Fruit fly (Drosophila melanogaster) whole organism, embryonic: ENCODE measurements around the gene Cenp-C.

Source experiments
- ATbp ChIP-seq: fragments of 200-800 bp; sonication (Bioruptor generic); optimal IDR thresholded peaks from 2 replicates; lab custom pipeline; 2017; ENCODE audit warnings: missing biosample characterization, mild to moderate bottlenecking, missing genetic modification characterization, missing genetic modification reagents
- Aef1 ChIP-seq: fragments of 200-800 bp; sonication (Bioruptor generic); IDR thresholded peaks from 3 replicates; pipeline ENCODE4 v1.3.6; 2022; ENCODE audit warnings: missing biosample characterization, missing genetic modification characterization
- Blimp-1 ChIP-seq: fragments of 200-800 bp; sonication (Bioruptor generic); optimal IDR thresholded peaks from 3 replicates; lab custom pipeline; 2018; ENCODE audit warnings: missing biosample characterization, missing genetic modification characterization, mild to moderate bottlenecking, moderate library complexity, missing genetic modification reagents
- CG10462 ChIP-seq: fragments of 200-800 bp; sonication (Bioruptor generic); optimal IDR thresholded peaks from 2 replicates; lab custom pipeline; 2016; ENCODE audit warnings: missing biosample characterization, missing genetic modification characterization
- CG10543 ChIP-seq: fragments of 200-800 bp; sonication (Bioruptor generic); optimal IDR thresholded peaks from 3 replicates; lab custom pipeline; 2017; ENCODE audit warnings: missing biosample characterization, mild to moderate bottlenecking, missing genetic modification characterization, moderate library complexity
- CG10654 ChIP-seq: fragments of 200-800 bp; sonication (Bioruptor generic); optimal IDR thresholded peaks from 2 replicates; lab custom pipeline; 2016; ENCODE audit warnings: missing biosample characterization, missing genetic modification characterization
- CG10979 ChIP-seq: fragments of 200-800 bp; sonication (Bioruptor generic); optimal IDR thresholded peaks from 2 replicates; lab custom pipeline; 2018; ENCODE audit warnings: missing biosample characterization, mild to moderate bottlenecking, missing genetic modification characterization, moderate library complexity
- CG11085 ChIP-seq: fragments of 200-800 bp; sonication (Bioruptor generic); IDR thresholded peaks from 2 replicates; pipeline ENCODE4 v1.3.6; 2022; ENCODE audit warnings: missing biosample characterization, missing genetic modification characterization
- CG11247 ChIP-seq: fragments of 200-800 bp; sonication (Bioruptor generic); IDR thresholded peaks from 2 replicates; pipeline ENCODE4 v1.3.6; 2022; ENCODE audit warnings: missing biosample characterization, missing genetic modification characterization
- CG12299 ChIP-seq: fragments of 200-800 bp; sonication (Bioruptor generic); optimal IDR thresholded peaks from 2 replicates; lab custom pipeline; 2018; ENCODE audit warnings: missing biosample characterization, mild to moderate bottlenecking, missing genetic modification characterization
- CG12769 ChIP-seq: fragments of 200-800 bp; sonication (Bioruptor generic); optimal IDR thresholded peaks from 2 replicates; lab custom pipeline; 2019; ENCODE audit warnings: missing biosample characterization, mild to moderate bottlenecking, missing genetic modification characterization, moderate library complexity
- CG13775 ChIP-seq: fragments of 200-800 bp; sonication (Bioruptor generic); optimal IDR thresholded peaks from 3 replicates; lab custom pipeline; 2017; ENCODE audit warnings: missing biosample characterization, mild to moderate bottlenecking, missing genetic modification characterization
- CG14050 ChIP-seq: fragments of 200-800 bp; sonication (Bioruptor generic); IDR thresholded peaks from 3 replicates; pipeline ENCODE4 v1.3.6; 2022; ENCODE audit warnings: missing biosample characterization, missing genetic modification characterization
- CG1602 ChIP-seq: fragments of 200-800 bp; sonication (Bioruptor generic); optimal IDR thresholded peaks from 3 replicates; lab custom pipeline; 2016; ENCODE audit warnings: missing biosample characterization, missing genetic modification characterization
- CG17359 ChIP-seq: fragments of 200-800 bp; sonication (Bioruptor generic); optimal IDR thresholded peaks from 3 replicates; lab custom pipeline; 2018; ENCODE audit warnings: missing biosample characterization, mild to moderate bottlenecking, missing genetic modification characterization, moderate library complexity
- CG3163 ChIP-seq: fragments of 200-800 bp; sonication (Bioruptor generic); optimal IDR thresholded peaks from 3 replicates; lab custom pipeline; 2016; ENCODE audit warnings: missing biosample characterization, missing genetic modification characterization
- CG34376 ChIP-seq: fragments of 200-800 bp; sonication (Bioruptor generic); optimal IDR thresholded peaks from 2 replicates; lab custom pipeline; 2018; ENCODE audit warnings: missing biosample characterization, mild to moderate bottlenecking, missing genetic modification characterization
- CG5245 ChIP-seq: fragments of 200-800 bp; sonication (Bioruptor generic); optimal IDR thresholded peaks from 3 replicates; lab custom pipeline; 2016; ENCODE audit warnings: missing biosample characterization, missing genetic modification characterization
- CG8089 ChIP-seq: fragments of 200-800 bp; sonication (Bioruptor generic); optimal IDR thresholded peaks from 3 replicates; lab custom pipeline; 2016; ENCODE audit warnings: missing biosample characterization, missing genetic modification characterization
- CG8290 ChIP-seq, 3 experiments: fragments of 200-800 bp; sonication (Bioruptor generic); optimal IDR thresholded peaks; 2 replicates each; lab custom pipeline; 2016 to 2019; ENCODE audit warnings: missing biosample characterization in 3 of 3, missing genetic modification characterization in 3 of 3, mild to moderate bottlenecking in 2 of 3, moderate library complexity in 1 of 3
- Dad ChIP-seq: fragments of 200-800 bp; sonication (Bioruptor generic); optimal IDR thresholded peaks from 3 replicates; lab custom pipeline; 2016; ENCODE audit warnings: missing biosample characterization, missing genetic modification characterization
- Dbx ChIP-seq: fragments of 200-800 bp; sonication (Bioruptor generic); IDR thresholded peaks from 3 replicates; pipeline ENCODE4 v1.3.6; 2022; ENCODE audit warnings: missing biosample characterization, missing genetic modification characterization
- Deaf1 ChIP-seq: fragments of 200-800 bp; optimal IDR thresholded peaks from 3 replicates; lab custom pipeline; 2019; ENCODE audit warnings: missing biosample characterization, mild to moderate bottlenecking, missing genetic modification characterization, moderate library complexity
- Hey ChIP-seq: fragments of 200-800 bp; sonication (Bioruptor generic); optimal IDR thresholded peaks from 3 replicates; lab custom pipeline; 2018; ENCODE audit warnings: missing biosample characterization, mild to moderate bottlenecking, missing genetic modification characterization
- Med ChIP-seq: fragments of 200-800 bp; sonication (Bioruptor generic); peaks from one replicate; lab custom pipeline; 2016; ENCODE audit warnings: missing biosample characterization, missing genetic modification characterization, mild to moderate bottlenecking, inconsistent platforms, moderate library complexity
- NK7.1 ChIP-seq: fragments of 200-800 bp; sonication (Bioruptor generic); optimal IDR thresholded peaks from 3 replicates; lab custom pipeline; 2016; ENCODE audit warnings: missing biosample characterization, missing genetic modification characterization
- Ssrp ChIP-seq: fragments of 200-800 bp; sonication (Bioruptor generic); optimal IDR thresholded peaks from 2 replicates; lab custom pipeline; 2018; ENCODE audit warnings: missing biosample characterization, mild to moderate bottlenecking, missing genetic modification characterization, moderate library complexity
- ap ChIP-seq: fragments of 200-800 bp; sonication (Bioruptor generic); IDR thresholded peaks from 2 replicates; pipeline ENCODE4 v1.3.6; 2022; ENCODE audit warnings: missing biosample characterization, missing genetic modification characterization
- corto ChIP-seq: fragments of 200-800 bp; sonication (Bioruptor generic); optimal IDR thresholded peaks from 2 replicates; lab custom pipeline; 2016; ENCODE audit warnings: missing biosample characterization, mild to moderate bottlenecking, missing genetic modification characterization, moderate library complexity
- cwo ChIP-seq: fragments of 200-800 bp; sonication (Bioruptor generic); optimal IDR thresholded peaks from 3 replicates; lab custom pipeline; 2017; ENCODE audit warnings: missing biosample characterization, missing genetic modification characterization, mild to moderate bottlenecking, moderate library complexity, missing genetic modification reagents
- dmrt11E ChIP-seq: fragments of 200-800 bp; sonication (Bioruptor generic); optimal IDR thresholded peaks from 3 replicates; lab custom pipeline; 2018; ENCODE audit warnings: missing biosample characterization, mild to moderate bottlenecking, missing genetic modification characterization, moderate library complexity
- exex ChIP-seq: fragments of 200-800 bp; sonication (Bioruptor generic); optimal IDR thresholded peaks from 4 replicates; lab custom pipeline; 2018; ENCODE audit warnings: missing biosample characterization, mild to moderate bottlenecking, missing genetic modification characterization, moderate library complexity
- grn ChIP-seq: fragments of 200-800 bp; sonication (Bioruptor generic); optimal IDR thresholded peaks from 3 replicates; lab custom pipeline; 2017; ENCODE audit warnings: missing biosample characterization, missing genetic modification characterization
- gt ChIP-seq: fragments of 200-800 bp; sonication (Bioruptor generic); IDR thresholded peaks from 2 replicates; pipeline ENCODE4 v1.3.6; 2022; ENCODE audit warnings: missing biosample characterization, missing genetic modification characterization
- jigr1 ChIP-seq: fragments of 200-800 bp; sonication (Bioruptor generic); IDR thresholded peaks from 3 replicates; pipeline ENCODE4 v1.3.6; 2022; ENCODE audit warnings: missing biosample characterization, missing genetic modification characterization
- jumu ChIP-seq: fragments of 200-800 bp; sonication (Bioruptor generic); optimal IDR thresholded peaks from 3 replicates; lab custom pipeline; 2016; ENCODE audit warnings: missing biosample characterization, missing genetic modification characterization
- kah ChIP-seq: fragments of 200-800 bp; sonication (Bioruptor generic); optimal IDR thresholded peaks from 2 replicates; lab custom pipeline; 2018; ENCODE audit warnings: missing biosample characterization, mild to moderate bottlenecking, missing genetic modification characterization
- lola ChIP-seq, 3 experiments: fragments of >200 bp in 2 of 3; fragments of 200-800 bp in 1 of 3; sonication (Bioruptor generic) in 1 of 3; optimal IDR thresholded peaks; 2 replicates each; lab custom pipeline; 2017 to 2019; ENCODE audit warnings: missing biosample characterization in 3 of 3, missing genetic modification characterization in 3 of 3, mild to moderate bottlenecking in 1 of 3, moderate library complexity in 1 of 3
- mirr ChIP-seq: fragments of 200-800 bp; sonication (Bioruptor generic); optimal IDR thresholded peaks from 3 replicates; lab custom pipeline; 2018; ENCODE audit warnings: missing biosample characterization, mild to moderate bottlenecking, missing genetic modification characterization
- row ChIP-seq: fragments of 200-800 bp; sonication (Bioruptor generic); IDR thresholded peaks from 3 replicates; pipeline ENCODE4 v1.3.6; 2022; ENCODE audit warnings: missing biosample characterization, missing genetic modification characterization
- sd ChIP-seq: fragments of 200-800 bp; sonication (Bioruptor generic); optimal IDR thresholded peaks from 3 replicates; lab custom pipeline; 2018; ENCODE audit warnings: missing biosample characterization, mild to moderate bottlenecking, missing genetic modification characterization, moderate library complexity
- sob ChIP-seq: fragments of 200-800 bp; sonication (Bioruptor generic); IDR thresholded peaks from 2 replicates; pipeline ENCODE4 v1.3.6; 2022; ENCODE audit warnings: missing biosample characterization, missing genetic modification characterization
- stc ChIP-seq: fragments of 200-800 bp; sonication (Bioruptor generic); IDR thresholded peaks from 2 replicates; pipeline ENCODE4 v1.3.6; 2022; ENCODE audit warnings: missing biosample characterization, missing genetic modification characterization
- sug ChIP-seq: fragments of 200-800 bp; optimal IDR thresholded peaks from 2 replicates; lab custom pipeline; 2019; ENCODE audit warnings: missing biosample characterization, mild to moderate bottlenecking, missing genetic modification characterization, moderate library complexity
- vnd ChIP-seq: fragments of 200-800 bp; sonication (Bioruptor generic); IDR thresholded peaks from 3 replicates; pipeline ENCODE4 v1.3.6; 2022; ENCODE audit warnings: missing biosample characterization, missing genetic modification characterization; ENCODE audit not compliant: partially characterized antibody

Cenp-C gene

dm6 chr3R:8519157-8519556 is 44.7 kb upstream of the Cenp-C start:
- peak; percentile 54 for TF ChIP-seq mirr
- TF ChIP-seq CG12299 = no peak
- peak; percentile 6 for TF ChIP-seq exex (tag; lab: Kevin White, UChicago)

dm6 chr3R:8520809-8521208 is 43.1 kb upstream of the Cenp-C start:
- TF ChIP-seq cwo (GFP tag; lab: Kevin White, UChicago) (peak; percentile 75), CG11085 (no peak)

dm6 chr3R:8521499-8521898 is 42.4 kb upstream of the Cenp-C start, which contains the start of gene CG31454:
Gene CG31454 (plus strand): TSS chr3R:8521658.
- no peak for TF ChIP-seq Ssrp
- peak; percentile 11 for TF ChIP-seq Hey (tag; lab: Kevin White, UChicago)
- no peak for TF ChIP-seq Dbx (GFP tag; lab: Robert Waterston, UW)
- TF ChIP-seq Blimp-1 (GFP tag; lab: Kevin White, UChicago) = no peak
- TF ChIP-seq CG10979 (tag; lab: Kevin White, UChicago) = no peak
- TF ChIP-seq exex (tag; lab: Kevin White, UChicago) = peak; percentile 76
- no peak for TF ChIP-seq corto (GFP tag; lab: Kevin White, UChicago)
- no peak for TF ChIP-seq lola (GFP tag; optimal IDR thresholded peaks at IDR 0.05; lab: Kevin White, UChicago)
- no peak for TF ChIP-seq CG11247
- no peak for TF ChIP-seq dmrt11E (tag; lab: Kevin White, UChicago)
- peak; percentile 78 for TF ChIP-seq sug (tag; lab: Kevin White, UChicago)
- peak; percentile 16 for TF ChIP-seq kah
- peak; percentile 60 for TF ChIP-seq Med (GFP tag; lab: Kevin White, UChicago)
- TF ChIP-seq grn = peak; percentile 17
- TF ChIP-seq ATbp (GFP tag; lab: Kevin White, UChicago) = no peak
- TF ChIP-seq sd (tag; lab: Kevin White, UChicago) = peak; percentile 6
- peak; percentile 73 for TF ChIP-seq mirr
- TF ChIP-seq jumu = no peak
- TF ChIP-seq Deaf1 (tag; lab: Kevin White, UChicago) = no peak
- peak; percentile 86 for TF ChIP-seq CG34376 (GFP tag; lab: Kevin White, UChicago)
- TF ChIP-seq CG10654 (GFP tag; lab: Kevin White, UChicago) = no peak
- TF ChIP-seq CG14050 (GFP tag; lab: Robert Waterston, UW) = no peak
- peak; percentile 23 for TF ChIP-seq cwo (GFP tag; lab: Kevin White, UChicago)
- TF ChIP-seq Aef1 = no peak
- TF ChIP-seq ap (GFP tag; lab: Robert Waterston, UW) = no peak

dm6 chr3R:8523668-8524067 is 40.2 kb upstream of the Cenp-C start, which contains the start of gene CG31259:
Gene CG31259 (plus strand): TSS chr3R:8523944.
- TF ChIP-seq CG8089 (GFP tag; lab: Kevin White, UChicago) = no peak
- no peak for TF ChIP-seq CG1602 (GFP tag; lab: Kevin White, UChicago)
- peak; percentile 68 for TF ChIP-seq sd (tag; lab: Kevin White, UChicago)
- TF ChIP-seq sob (GFP tag; lab: Robert Waterston, UW) = no peak
- no peak for TF ChIP-seq jigr1 (GFP tag; lab: Robert Waterston, UW)
- TF ChIP-seq stc (GFP tag; lab: Robert Waterston, UW) = peak; percentile 12; the same call in 1 of the 2 replicates
- TF ChIP-seq mirr = peak; percentile 52
- TF ChIP-seq NK7.1 = no peak
- peak; percentile 16; the same call in 1 of the 3 replicates for TF ChIP-seq row (GFP tag; lab: Robert Waterston, UW)
- peak; percentile 66 for TF ChIP-seq Med (GFP tag; lab: Kevin White, UChicago)
- no peak for TF ChIP-seq Dad (GFP tag; lab: Kevin White, UChicago)
- peak; percentile 86 for TF ChIP-seq CG3163 (GFP tag; lab: Kevin White, UChicago)
- no peak for TF ChIP-seq gt (GFP tag; lab: Robert Waterston, UW)
- no peak for TF ChIP-seq CG8290 (GFP tag; optimal IDR thresholded peaks at IDR 0.05; lab: Kevin White, UChicago)
- TF ChIP-seq CG8290 (tag; optimal IDR thresholded peaks at IDR 0.05; lab: Kevin White, UChicago) = no peak
- TF ChIP-seq CG34376 (GFP tag; lab: Kevin White, UChicago) = peak; percentile 39
- peak; percentile 76 for TF ChIP-seq Hey (tag; lab: Kevin White, UChicago)
- no peak for TF ChIP-seq CG10462
- peak; percentile 50; the same call in 1 of the 3 replicates for TF ChIP-seq vnd
- peak; percentile 87 for TF ChIP-seq CG12769 (tag; lab: Kevin White, UChicago)
- TF ChIP-seq CG17359 (tag; lab: Kevin White, UChicago) = no peak
- TF ChIP-seq CG10543 (GFP tag; lab: Kevin White, UChicago) = peak; percentile 1
- TF ChIP-seq CG13775 = no peak
- no peak for TF ChIP-seq CG5245 (GFP tag; lab: Kevin White, UChicago)
